Fruit fly (Drosophila melanogaster) whole organism, embryonic: ENCODE data around the gene CG17118.

Experiments used
- CG10979 ChIP-seq: fragments of 200-800 bp; sonication (Bioruptor generic); optimal IDR thresholded peaks from 2 replicates; lab custom pipeline; 2018; ENCODE audit warnings: missing biosample characterization, mild to moderate bottlenecking, missing genetic modification characterization, moderate library complexity
- CG11504 ChIP-seq: fragments of 200-800 bp; sonication (Bioruptor generic); optimal IDR thresholded peaks from 3 replicates; lab custom pipeline; 2019; ENCODE audit warnings: missing biosample characterization, mild to moderate bottlenecking, missing genetic modification characterization, moderate library complexity
- CG12219 ChIP-seq: fragments of 200-800 bp; sonication (Bioruptor generic); optimal IDR thresholded peaks from 3 replicates; lab custom pipeline; 2018; ENCODE audit warnings: missing biosample characterization, mild to moderate bottlenecking, missing genetic modification characterization
- CG13123 ChIP-seq: fragments of 200-800 bp; sonication (Bioruptor generic); optimal IDR thresholded peaks from 2 replicates; lab custom pipeline; 2016; ENCODE audit warnings: missing biosample characterization, missing genetic modification characterization
- CG14860 ChIP-seq: fragments of 200-800 bp; sonication (Bioruptor generic); IDR thresholded peaks from 3 replicates; pipeline ENCODE4 v1.3.6; 2022; ENCODE audit warnings: missing biosample characterization, missing genetic modification characterization; ENCODE audit not compliant: partially characterized antibody
- CG17186 ChIP-seq: fragments of 200-800 bp; sonication (Bioruptor generic); optimal IDR thresholded peaks from 3 replicates; lab custom pipeline; 2017; ENCODE audit warnings: missing biosample characterization, missing genetic modification reagents, missing genetic modification characterization
- CG17328 ChIP-seq: fragments of 200-800 bp; sonication (Bioruptor generic); IDR thresholded peaks from 2 replicates; pipeline ENCODE4 v1.3.6; 2022; ENCODE audit warnings: missing biosample characterization, missing genetic modification characterization
- CG17568 ChIP-seq: fragments of 200-800 bp; sonication (Bioruptor generic); optimal IDR thresholded peaks from 2 replicates; lab custom pipeline; 2018; ENCODE audit warnings: missing biosample characterization, mild to moderate bottlenecking, missing genetic modification characterization, moderate library complexity
- CG2116 ChIP-seq: fragments of 200-800 bp; sonication (Bioruptor generic); optimal IDR thresholded peaks from 3 replicates; lab custom pipeline; 2018; ENCODE audit warnings: missing biosample characterization, mild to moderate bottlenecking, missing genetic modification characterization
- CG31365 ChIP-seq: fragments of 200-800 bp; sonication (Bioruptor generic); optimal IDR thresholded peaks from 2 replicates; lab custom pipeline; 2018; ENCODE audit warnings: missing biosample characterization, mild to moderate bottlenecking, missing genetic modification characterization
- CG3281 ChIP-seq: fragments of 200-800 bp; sonication (Bioruptor generic); optimal IDR thresholded peaks from 3 replicates; lab custom pipeline; 2017; ENCODE audit warnings: missing biosample characterization, mild to moderate bottlenecking, missing genetic modification characterization
- CG4424 ChIP-seq: fragments of 200-800 bp; sonication (Bioruptor generic); optimal IDR thresholded peaks from 3 replicates; lab custom pipeline; 2016; ENCODE audit warnings: missing biosample characterization, missing genetic modification characterization
- CG5245 ChIP-seq: fragments of 200-800 bp; sonication (Bioruptor generic); optimal IDR thresholded peaks from 3 replicates; lab custom pipeline; 2016; ENCODE audit warnings: missing biosample characterization, missing genetic modification characterization
- CG7357 ChIP-seq: fragments of 200-800 bp; sonication (Bioruptor generic); IDR thresholded peaks from 3 replicates; pipeline ENCODE4 v1.3.6; 2022; ENCODE audit warnings: missing biosample characterization, missing genetic modification characterization
- CG7963 ChIP-seq: fragments of 200-800 bp; sonication (Bioruptor generic); IDR thresholded peaks from 3 replicates; pipeline ENCODE4 v1.3.6; 2022; ENCODE audit warnings: missing biosample characterization, missing genetic modification characterization; ENCODE audit not compliant: partially characterized antibody
- CG8359 ChIP-seq: fragments of 200-800 bp; sonication (Bioruptor generic); optimal IDR thresholded peaks from 2 replicates; lab custom pipeline; 2017; ENCODE audit warnings: missing biosample characterization, mild to moderate bottlenecking, missing genetic modification characterization, borderline replicate concordance
- CG8924 ChIP-seq: fragments of 200-800 bp; optimal IDR thresholded peaks from 3 replicates; lab custom pipeline; 2019; ENCODE audit warnings: missing biosample characterization, mild to moderate bottlenecking, missing genetic modification characterization, moderate library complexity
- CG9215 ChIP-seq: fragments of 200-800 bp; sonication (Bioruptor generic); IDR thresholded peaks from 2 replicates; pipeline ENCODE4 v1.3.6; 2022; ENCODE audit warnings: missing biosample characterization, missing genetic modification characterization
- Dbx ChIP-seq: fragments of 200-800 bp; sonication (Bioruptor generic); IDR thresholded peaks from 3 replicates; pipeline ENCODE4 v1.3.6; 2022; ENCODE audit warnings: missing biosample characterization, missing genetic modification characterization
- Dip3 ChIP-seq: fragments of 200-800 bp; sonication (Bioruptor generic); optimal IDR thresholded peaks from 3 replicates; lab custom pipeline; 2016; ENCODE audit warnings: missing biosample characterization, missing genetic modification characterization
- Gug ChIP-seq: fragments of 200-800 bp; sonication (Bioruptor generic); IDR thresholded peaks from 4 replicates; pipeline ENCODE4 v1.3.6; 2022; ENCODE audit warnings: missing biosample characterization, missing genetic modification characterization
- HLH54F ChIP-seq: fragments of 200-800 bp; sonication (Bioruptor generic); optimal IDR thresholded peaks from 3 replicates; lab custom pipeline; 2016; ENCODE audit warnings: missing biosample characterization, missing genetic modification characterization
- Hr39 ChIP-seq: fragments of >200 bp; optimal IDR thresholded peaks from 2 replicates; lab custom pipeline; 2017
- Hsf ChIP-seq: fragments of 200-800 bp; sonication (Bioruptor generic); optimal IDR thresholded peaks from 3 replicates; lab custom pipeline; 2016; ENCODE audit warnings: missing biosample characterization, missing genetic modification characterization
- Side ChIP-seq: fragments of 200-800 bp; sonication (Bioruptor generic); optimal IDR thresholded peaks from 2 replicates; lab custom pipeline; 2016; ENCODE audit warnings: missing biosample characterization, missing genetic modification characterization
- ap ChIP-seq: fragments of 200-800 bp; sonication (Bioruptor generic); IDR thresholded peaks from 2 replicates; pipeline ENCODE4 v1.3.6; 2022; ENCODE audit warnings: missing biosample characterization, missing genetic modification characterization
- bcd ChIP-seq: fragments of 200-800 bp; sonication (Bioruptor generic); optimal IDR thresholded peaks from 2 replicates; lab custom pipeline; 2017; ENCODE audit warnings: missing biosample characterization, mild to moderate bottlenecking, missing genetic modification characterization
- cas ChIP-seq: fragments of 200-800 bp; sonication (Bioruptor generic); IDR thresholded peaks from 2 replicates; pipeline ENCODE4 v1.3.6; 2022; ENCODE audit warnings: missing biosample characterization, missing genetic modification characterization
- crc ChIP-seq: fragments of 200-800 bp; sonication (Bioruptor generic); optimal IDR thresholded peaks from 2 replicates; lab custom pipeline; 2016; ENCODE audit warnings: missing biosample characterization, missing genetic modification characterization
- da ChIP-seq: fragments of 200-800 bp; sonication (Bioruptor generic); optimal IDR thresholded peaks from 2 replicates; lab custom pipeline; 2016; ENCODE audit warnings: missing biosample characterization, missing genetic modification characterization
- dm ChIP-seq: fragments of 200-800 bp; sonication (Bioruptor generic); optimal IDR thresholded peaks from 3 replicates; lab custom pipeline; 2016; ENCODE audit warnings: missing biosample characterization, missing genetic modification characterization
- dmrt11E ChIP-seq: fragments of 200-800 bp; sonication (Bioruptor generic); optimal IDR thresholded peaks from 3 replicates; lab custom pipeline; 2018; ENCODE audit warnings: missing biosample characterization, mild to moderate bottlenecking, missing genetic modification characterization, moderate library complexity
- dpn ChIP-seq, 2 experiments: fragments of 200-800 bp; sonication (Bioruptor generic); optimal IDR thresholded peaks; 3 replicates each; lab custom pipeline; 2016; ENCODE audit warnings: missing biosample characterization in 2 of 2, missing genetic modification characterization in 2 of 2
- eve ChIP-seq, 2 experiments: fragments of >200 bp; optimal IDR thresholded peaks; 2 replicates each; lab custom pipeline; 2017; ENCODE audit warnings: missing biosample characterization in 2 of 2, missing genetic modification characterization in 2 of 2
- gem ChIP-seq: fragments of 200-800 bp; sonication (Bioruptor generic); optimal IDR thresholded peaks from 2 replicates; lab custom pipeline; 2019; ENCODE audit warnings: missing biosample characterization, mild to moderate bottlenecking, missing genetic modification characterization, moderate library complexity
- ind ChIP-seq: fragments of 200-800 bp; sonication (Bioruptor generic); optimal IDR thresholded peaks from 3 replicates; lab custom pipeline; 2016; ENCODE audit warnings: missing biosample characterization, missing genetic modification characterization
- jumu ChIP-seq: fragments of 200-800 bp; sonication (Bioruptor generic); optimal IDR thresholded peaks from 3 replicates; lab custom pipeline; 2016; ENCODE audit warnings: missing biosample characterization, missing genetic modification characterization
- nerfin-1 ChIP-seq: fragments of 200-800 bp; sonication (Bioruptor generic); optimal IDR thresholded peaks from 3 replicates; lab custom pipeline; 2019; ENCODE audit warnings: missing biosample characterization, mild to moderate bottlenecking, missing genetic modification characterization, moderate library complexity
- pho ChIP-seq: fragments of 200-800 bp; sonication (Bioruptor generic); optimal IDR thresholded peaks from 2 replicates; lab custom pipeline; 2016; ENCODE audit warnings: missing biosample characterization, missing genetic modification characterization
- run ChIP-seq: fragments of 200-800 bp; sonication (Bioruptor generic); optimal IDR thresholded peaks from 3 replicates; lab custom pipeline; 2018; ENCODE audit warnings: missing biosample characterization, mild to moderate bottlenecking, missing genetic modification characterization
- scrt ChIP-seq: fragments of 200-800 bp; sonication (Bioruptor generic); optimal IDR thresholded peaks from 2 replicates; lab custom pipeline; 2018; ENCODE audit warnings: missing biosample characterization, mild to moderate bottlenecking, missing genetic modification characterization, moderate library complexity
- sens-2 ChIP-seq: fragments of 200-800 bp; sonication (Bioruptor generic); IDR thresholded peaks from 2 replicates; pipeline ENCODE4 v1.3.6; 2022; ENCODE audit warnings: missing biosample characterization, missing genetic modification characterization
- seq ChIP-seq: fragments of 200-800 bp; sonication (Bioruptor generic); IDR thresholded peaks from 2 replicates; pipeline ENCODE4 v1.3.6; 2022; ENCODE audit warnings: missing biosample characterization, missing genetic modification characterization
- shn ChIP-seq: fragments of 200-800 bp; sonication (Bioruptor generic); optimal IDR thresholded peaks from 3 replicates; lab custom pipeline; 2016; ENCODE audit warnings: missing biosample characterization, missing genetic modification characterization
- sim ChIP-seq: fragments of 200-800 bp; sonication (Bioruptor generic); IDR thresholded peaks from 2 replicates; pipeline ENCODE4 v1.3.6; 2022; ENCODE audit warnings: missing biosample characterization, missing genetic modification characterization
- stwl ChIP-seq: fragments of 200-800 bp; sonication (Bioruptor generic); optimal IDR thresholded peaks from 3 replicates; lab custom pipeline; 2018; ENCODE audit warnings: missing biosample characterization, mild to moderate bottlenecking, missing genetic modification characterization, moderate library complexity
- toy ChIP-seq: fragments of 200-800 bp; sonication (Bioruptor generic); IDR thresholded peaks from 2 replicates; pipeline ENCODE4 v1.3.6; 2022; ENCODE audit warnings: missing biosample characterization, missing genetic modification characterization
- twi ChIP-seq: fragments of 200-800 bp; optimal IDR thresholded peaks from 2 replicates; lab custom pipeline; 2019; ENCODE audit warnings: missing biosample characterization, mild to moderate bottlenecking, missing genetic modification characterization, moderate library complexity
- zen ChIP-seq: fragments of 200-800 bp; sonication (Bioruptor generic); optimal IDR thresholded peaks from 3 replicates; lab custom pipeline; 2018; ENCODE audit warnings: missing biosample characterization, mild to moderate bottlenecking, missing genetic modification characterization, moderate library complexity
- zfh2 ChIP-seq: fragments of 200-800 bp; sonication (Bioruptor generic); optimal IDR thresholded peaks from 2 replicates; lab custom pipeline; 2016; ENCODE audit warnings: missing biosample characterization, missing genetic modification characterization

CG17118 gene

dm6 chr2L:10736993-10737756 is 7.1 kb downstream of the CG17118 start, which contains the start of the genes Vha16-5 and CG12299 (continued):
- TF ChIP-seq CG7963 (peak; percentile 86), crc (GFP tag; lab: Kevin White, UChicago) (no peak), Gug (GFP tag; lab: Robert Waterston, UW) (peak; percentile 74; the same call in 3 of the 4 replicates), dm (GFP tag; lab: Kevin White, UChicago) (peak; percentile 79), da (GFP tag; lab: Kevin White, UChicago) (peak; percentile 61), CG17568 (GFP tag; lab: Kevin White, UChicago) (no peak), Dip3 (GFP tag; lab: Kevin White, UChicago) (peak; percentile 83), pho (GFP tag; lab: Kevin White, UChicago) (peak; percentile 92), cas (GFP tag; lab: Robert Waterston, UW) (peak; percentile 75), CG10979 (tag; lab: Kevin White, UChicago) (peak; percentile 83), CG9215 (GFP tag; lab: Robert Waterston, UW) (peak; percentile 70), sens-2 (GFP tag; lab: Robert Waterston, UW) (peak; percentile 63; the same call in 1 of the 2 replicates), CG8924 (tag; lab: Kevin White, UChicago) (peak; percentile 82), Hr39 (lab: Kevin White, UChicago) (no peak), CG2116 (GFP tag; lab: Kevin White, UChicago) (peak; percentile 75), Dbx (GFP tag; lab: Robert Waterston, UW) (peak; percentile 91), dmrt11E (tag; lab: Kevin White, UChicago) (peak; percentile 91), CG17328 (peak; percentile 93), CG13123 (GFP tag; lab: Kevin White, UChicago) (peak; percentile 76), CG8359 (GFP tag; lab: Kevin White, UChicago) (no peak), HLH54F (GFP tag; lab: Kevin White, UChicago) (peak; percentile 93), ind (GFP tag; lab: Kevin White, UChicago) (peak; percentile 86), CG3281 (GFP tag; lab: Kevin White, UChicago) (no peak), CG5245 (GFP tag; lab: Kevin White, UChicago) (peak; percentile 88), CG12219 (no peak), stwl (tag; lab: Kevin White, UChicago) (peak; percentile 54), CG11504 (no peak), toy (GFP tag; lab: Robert Waterston, UW) (no peak), CG7357 (GFP tag; lab: Robert Waterston, UW) (peak; percentile 74; the same call in 2 of the 3 replicates), CG4424 (GFP tag; lab: Kevin White, UChicago) (peak; percentile 87), CG17186 (GFP tag; lab: Kevin White, UChicago) (peak; percentile 61), jumu (GFP tag; lab: Kevin White, UChicago) (peak; percentile 70), ap (peak; percentile 77), twi (tag; lab: Kevin White, UChicago) (peak; percentile 37), CG14860 (GFP tag; lab: Robert Waterston, UW) (peak; percentile 75), sim (GFP tag; lab: Robert Waterston, UW) (no peak; the same call in 1 of the 2 replicates), gem (peak; percentile 93), dpn (GFP tag; optimal IDR thresholded peaks at IDR 0.05; lab: Kevin White, UChicago) (peak in 1 of 2 experiments; percentile 90), bcd (GFP tag; lab: Kevin White, UChicago) (peak; percentile 72), zfh2 (peak; percentile 89), eve (GFP tag; optimal IDR thresholded peaks at IDR 0.05; lab: Kevin White, UChicago) (no peak), CG31365 (tag; lab: Kevin White, UChicago) (no peak), shn (GFP tag; lab: Kevin White, UChicago) (peak; percentile 90), nerfin-1 (tag; lab: Kevin White, UChicago) (peak; percentile 58), Hsf (GFP tag; lab: Kevin White, UChicago) (peak; percentile 92), run (tag; lab: Kevin White, UChicago) (no peak), Side (GFP tag; lab: Kevin White, UChicago) (peak; percentile 67), zen (peak; percentile 94), seq (GFP tag; lab: Robert Waterston, UW) (peak; percentile 34; the same call in 1 of the 2 replicates), scrt (GFP tag; lab: Kevin White, UChicago) (no peak)
